Worm (Caenorhabditis elegans): ENCODE data around the gene Y17G7B.8.

The Y17G7B.8 gene

DNA sequence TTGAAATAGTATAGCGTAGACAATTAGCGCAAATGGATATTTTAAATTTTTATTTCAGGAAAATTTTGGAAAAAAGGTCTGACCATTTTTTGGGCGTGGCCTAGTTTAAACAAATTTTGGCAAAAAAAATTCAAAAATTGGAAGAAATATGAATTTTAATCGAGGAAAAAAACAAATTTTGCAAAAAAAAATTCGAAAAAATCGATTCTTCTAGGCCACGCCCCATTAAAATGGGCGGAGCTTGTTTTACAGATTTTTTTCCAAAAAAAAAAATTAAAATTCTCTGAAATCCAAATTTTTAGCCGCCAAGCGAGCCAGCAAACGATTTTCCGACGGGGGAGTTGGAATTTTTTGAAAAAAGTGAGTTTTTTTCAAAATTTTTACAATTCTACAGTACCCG, 21.7 kb upstream of the Y17G7B.8 start, which contains the start of gene nadk-2:
Gene nadk-2 (plus strand): TSS at position 301 of the 400 bp plus-strand sequence.
- TF ChIP-seq B0261.1 (tag; optimal IDR thresholded peaks at IDR 0.05): no peak

DNA sequence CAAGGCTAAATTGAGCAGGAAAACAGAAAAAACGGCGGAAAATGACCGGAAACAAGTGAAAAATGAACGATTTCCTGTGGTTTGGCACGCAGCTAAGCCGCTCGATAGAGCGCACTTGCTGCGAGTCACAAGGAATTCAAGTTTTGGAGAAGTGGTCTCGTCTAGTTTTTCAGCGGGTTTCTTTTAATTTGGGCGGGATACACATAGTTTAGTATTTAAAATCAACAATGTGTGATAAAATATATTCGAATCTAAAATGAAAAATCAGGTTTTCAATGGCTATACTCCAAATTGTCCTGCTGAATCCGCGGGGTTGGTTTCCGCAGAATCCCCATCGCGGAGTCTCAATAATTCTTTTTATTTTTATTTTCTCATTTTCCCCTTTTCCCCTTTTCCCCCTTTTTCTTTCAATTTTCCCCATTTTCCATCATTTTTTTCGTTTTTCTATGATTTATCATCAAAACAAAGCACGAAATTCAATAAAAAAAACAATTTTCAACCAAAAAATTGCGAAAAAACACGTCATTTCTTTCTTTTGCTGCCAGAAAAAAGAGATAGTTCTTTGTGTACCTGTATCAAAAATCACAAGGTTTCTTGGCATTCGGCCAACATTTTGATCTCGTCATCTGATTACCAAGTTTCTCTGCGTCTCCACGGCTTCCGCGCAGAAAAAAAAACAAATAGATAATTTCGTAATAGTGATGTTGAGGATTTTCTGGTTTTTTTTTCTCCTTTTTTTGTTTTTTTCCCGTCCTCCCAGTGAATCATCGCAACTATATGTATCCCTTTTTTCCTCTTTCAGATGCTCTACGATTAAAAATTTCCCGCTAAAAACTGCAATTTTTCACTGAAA, 14.8 kb upstream of the Y17G7B.8 start, which contains the start of gene ippk-1:
Gene ippk-1 (plus strand): TSS at position 803 of the 853 bp plus-strand sequence.
- TF ChIP-seq F57A8.1 (GFP tag; optimal IDR thresholded peaks at IDR 0.05) (no peak), lin-26 (GFP tag; IDR thresholded peaks at IDR 0.05) (0 out of 2 replicates have a peak, but pooled peaks have one; percentile 11), aptf-2 (GFP tag; conservative IDR thresholded peaks at IDR 0.05) (0 out of 2 replicates have a peak, but pooled peaks have one; percentile 15), mes-4 (tag; optimal IDR thresholded peaks at IDR 0.05) (no peak), him-1 (tag; optimal IDR thresholded peaks at IDR 0.05) (no peak), ceh-100 (GFP tag; IDR thresholded peaks at IDR 0.05) (peak; percentile 92), tbp1 (GFP tag; optimal IDR thresholded peaks at IDR 0.05) (no peak), nhr-179 (tag; optimal IDR thresholded peaks at IDR 0.05) (no peak), nhr-27 (tag; optimal IDR thresholded peaks at IDR 0.05) (no peak), madf-10 (tag; optimal IDR thresholded peaks at IDR 0.05) (no peak), fkh-3 (tag; optimal IDR thresholded peaks at IDR 0.05) (no peak), cebp-2 (GFP tag; IDR thresholded peaks at IDR 0.05) (no peak), Y95B8A.8 (GFP tag; IDR thresholded peaks at IDR 0.05) (no peak), ztf-26 (tag; optimal IDR thresholded peaks at IDR 0.05) (peak; percentile 66), mcd-1 (GFP tag; IDR thresholded peaks at IDR 0.05) (peak; percentile 86), sdz-38 (tag; optimal IDR thresholded peaks at IDR 0.05) (no peak), ZK185.1 (tag; optimal IDR thresholded peaks at IDR 0.05; ENCODE audit: poor library complexity, severe bottlenecking) (no peak), lag-1 (GFP tag; IDR thresholded peaks at IDR 0.05) (no peak), hmg-1.2 (GFP tag; IDR thresholded peaks at IDR 0.05) (peak; percentile 30; the same call in 1 of the 2 replicates), hlh-12 (tag; optimal IDR thresholded peaks at IDR 0.05) (no peak), lir-1 (GFP tag; conservative IDR thresholded peaks at IDR 0.05) (no peak), hsf-1 (GFP tag; IDR thresholded peaks at IDR 0.05) (no peak), bed-2 (GFP tag; IDR thresholded peaks at IDR 0.05) (no peak), cebp-1 (GFP tag; IDR thresholded peaks at IDR 0.05) (peak; percentile 88), cebp-1 (tag; optimal IDR thresholded peaks at IDR 0.05) (peak; percentile 96), nhr-80 (tag; optimal IDR thresholded peaks at IDR 0.05) (peak; percentile 27), T26A5.8 (tag; optimal IDR thresholded peaks at IDR 0.05) (no peak), lsy-27 (tag; optimal IDR thresholded peaks at IDR 0.05; ENCODE audit: borderline replicate concordance, insufficient read depth) (no peak), madf-6 (GFP tag; IDR thresholded peaks at IDR 0.05) (no peak), F39B2.1 (GFP tag; IDR thresholded peaks at IDR 0.05) (no peak), athp-1 (tag; optimal IDR thresholded peaks at IDR 0.05) (no peak), dox-1 (GFP tag; IDR thresholded peaks at IDR 0.05) (peak; percentile 61), Y53G8AR.9 (GFP tag; conservative IDR thresholded peaks at IDR 0.05) (no peak), K11D2.4 (GFP tag; IDR thresholded peaks at IDR 0.05) (peak; percentile 68), ztf-25 (GFP tag; IDR thresholded peaks at IDR 0.05) (no peak), ekl-4 (GFP tag; IDR thresholded peaks at IDR 0.05) (no peak), lsl-1 (GFP tag; optimal IDR thresholded peaks at IDR 0.05) (peak; percentile 31), F37B4.10 (GFP tag; IDR thresholded peaks at IDR 0.05) (no peak), nhr-90 (tag; optimal IDR thresholded peaks at IDR 0.05) (no peak), rcor-1 (GFP tag; IDR thresholded peaks at IDR 0.05) (no peak), F55B11.4 (tag; optimal IDR thresholded peaks at IDR 0.05; ENCODE audit: borderline replicate concordance, insufficient read depth) (no peak), ama-1 (optimal IDR thresholded peaks at IDR 0.05) (no peak), ama-1 (GFP tag; optimal IDR thresholded peaks at IDR 0.05) (no peak), ztf-3 (GFP tag; optimal IDR thresholded peaks at IDR 0.05) (no peak), B0261.1 (tag; optimal IDR thresholded peaks at IDR 0.05) (no peak), hlh-26 (GFP tag; conservative IDR thresholded peaks at IDR 0.05) (no peak)
